Worm (Caenorhabditis elegans) whole organism, young adult: Measurements from ENCODE around the gene acs-5.

Experiments
- die-1 ChIP-seq: sonication (generic microtip); optimal IDR thresholded peaks from 2 replicates; lab custom pipeline; 2016; ENCODE audit warnings: missing genotype, mild to moderate bottlenecking, missing genetic modification characterization, missing compliant biosample characterization
- hsf-1 ChIP-seq: fragments of 200-800 bp; sonication (Bioruptor generic); IDR thresholded peaks from 2 replicates; pipeline ENCODE4 v1.3.6; 2022; ENCODE audit warnings: missing genetic modification reagents, missing genetic modification characterization, missing compliant biosample characterization

- TF ChIP-seq die-1 (tag; lab: Kevin White, UChicago) (no peak), hsf-1 (GFP tag; lab: Robert Waterston, UW) (no peak)
Observed at ce11 chrIII:13546537-13546936, 3.2 kb upstream of the acs-5 start, which contains the start of gene Y76A2B.4.
